Fruit fly (Drosophila melanogaster) whole organism, prepupa: ENCODE results near the gene Ucp4A.

Experiments
- Blimp-1 ChIP-seq: fragments of 200-800 bp; sonication (Bioruptor generic); optimal IDR thresholded peaks from 3 replicates; lab custom pipeline; 2017; ENCODE audit warnings: missing biosample characterization, missing genetic modification characterization, mild to moderate bottlenecking, moderate library complexity, missing genetic modification reagents
- CG10631 ChIP-seq: fragments of 200-800 bp; sonication (Bioruptor generic); optimal IDR thresholded peaks from 2 replicates; lab custom pipeline; 2016; ENCODE audit warnings: missing biosample characterization, missing genetic modification characterization
- CG11294 ChIP-seq: fragments of 200-800 bp; sonication (Bioruptor generic); IDR thresholded peaks from 2 replicates; pipeline ENCODE4 v1.3.6; 2022; ENCODE audit warnings: missing biosample characterization, missing genetic modification characterization
- CG11762 ChIP-seq: fragments of 200-800 bp; sonication (Bioruptor generic); optimal IDR thresholded peaks from 3 replicates; lab custom pipeline; 2016; ENCODE audit warnings: missing biosample characterization, missing genetic modification characterization; ENCODE audit not compliant: insufficient read depth
- CG11902 ChIP-seq: fragments of 200-800 bp; sonication (Bioruptor generic); optimal IDR thresholded peaks from 3 replicates; lab custom pipeline; 2016; ENCODE audit warnings: missing biosample characterization, missing genetic modification characterization
- CG15336 ChIP-seq: fragments of 200-800 bp; sonication (Bioruptor generic); IDR thresholded peaks from 2 replicates; pipeline ENCODE4 v1.3.6; 2022; ENCODE audit warnings: missing biosample characterization, missing genetic modification characterization
- CG31627 ChIP-seq: fragments of 200-800 bp; sonication (Bioruptor generic); optimal IDR thresholded peaks from 3 replicates; lab custom pipeline; 2016; ENCODE audit warnings: missing biosample characterization, missing genetic modification characterization
- CG3919 ChIP-seq: fragments of 200-800 bp; sonication (Bioruptor generic); optimal IDR thresholded peaks from 3 replicates; lab custom pipeline; 2016; ENCODE audit warnings: missing biosample characterization, missing genetic modification characterization
- CG6163 ChIP-seq: fragments of 200-800 bp; sonication (Bioruptor generic); IDR thresholded peaks from 3 replicates; pipeline ENCODE4 v1.3.6; 2022; ENCODE audit warnings: missing biosample characterization, missing genetic modification characterization
- CG6276 ChIP-seq: fragments of 200-800 bp; sonication (Bioruptor generic); optimal IDR thresholded peaks from 2 replicates; lab custom pipeline; 2017; ENCODE audit warnings: missing biosample characterization, mild to moderate bottlenecking, missing genetic modification characterization
- CG6792 ChIP-seq: fragments of 200-800 bp; sonication (Bioruptor generic); optimal IDR thresholded peaks from 3 replicates; lab custom pipeline; 2016; ENCODE audit warnings: missing biosample characterization, missing genetic modification characterization
- CG6808 ChIP-seq: fragments of 200-800 bp; sonication (Bioruptor generic); optimal IDR thresholded peaks from 3 replicates; lab custom pipeline; 2017; ENCODE audit warnings: missing biosample characterization, missing genetic modification characterization, mild to moderate bottlenecking, moderate library complexity, missing genetic modification reagents
- CG8319 ChIP-seq: fragments of 200-800 bp; sonication (Bioruptor generic); optimal IDR thresholded peaks from 3 replicates; lab custom pipeline; 2016; ENCODE audit warnings: missing biosample characterization, missing genetic modification characterization
- CG8632 ChIP-seq: fragments of 200-800 bp; sonication (Bioruptor generic); optimal IDR thresholded peaks from 3 replicates; lab custom pipeline; 2016; ENCODE audit warnings: missing biosample characterization, missing genetic modification characterization
- Eip75B ChIP-seq: fragments of 200-800 bp; sonication (Bioruptor generic); optimal IDR thresholded peaks from 3 replicates; lab custom pipeline; 2016; ENCODE audit warnings: missing biosample characterization, missing genetic modification characterization
- Eip78C ChIP-seq: fragments of 200-800 bp; sonication (Bioruptor generic); peaks from one replicate; lab custom pipeline; 2016; ENCODE audit warnings: missing biosample characterization, missing genetic modification characterization
- Eip93F ChIP-seq: fragments of 200-800 bp; sonication (Bioruptor generic); optimal IDR thresholded peaks from 2 replicates; lab custom pipeline; 2016; ENCODE audit warnings: missing biosample characterization, mild to moderate bottlenecking, missing genetic modification characterization
- Ets21C ChIP-seq: fragments of 200-800 bp; sonication (Bioruptor generic); optimal IDR thresholded peaks from 3 replicates; lab custom pipeline; 2016; ENCODE audit warnings: missing biosample characterization, missing genetic modification characterization
- Gug ChIP-seq: fragments of 200-800 bp; sonication (Bioruptor generic); IDR thresholded peaks from 2 replicates; pipeline ENCODE4 v1.3.6; 2022; ENCODE audit warnings: missing biosample characterization, missing genetic modification characterization
- Hr38 ChIP-seq: sonication (Bioruptor generic); optimal IDR thresholded peaks from 2 replicates; lab custom pipeline; 2016; ENCODE audit warnings: missing biosample characterization, missing genetic modification characterization
- Hr39 ChIP-seq: fragments of 200-800 bp; sonication (Bioruptor generic); optimal IDR thresholded peaks from 2 replicates; lab custom pipeline; 2016; ENCODE audit warnings: missing biosample characterization, missing genetic modification characterization
- Met ChIP-seq: fragments of 200-800 bp; sonication (Bioruptor generic); optimal IDR thresholded peaks from 3 replicates; lab custom pipeline; 2016; ENCODE audit warnings: missing biosample characterization, missing genetic modification characterization
- OdsH ChIP-seq: fragments of 200-800 bp; sonication (Bioruptor generic); optimal IDR thresholded peaks from 3 replicates; lab custom pipeline; 2016; ENCODE audit warnings: missing biosample characterization, missing genetic modification characterization
- Smox ChIP-seq: fragments of 200-800 bp; sonication (Bioruptor generic); optimal IDR thresholded peaks from 3 replicates; lab custom pipeline; 2016; ENCODE audit warnings: missing biosample characterization, missing genetic modification characterization
- Sox102F ChIP-seq: fragments of 200-800 bp; sonication (Bioruptor generic); optimal IDR thresholded peaks from 2 replicates; lab custom pipeline; 2016; ENCODE audit warnings: missing biosample characterization, mild to moderate bottlenecking, missing genetic modification characterization
- Sox14 ChIP-seq: fragments of 200-800 bp; sonication (Bioruptor generic); optimal IDR thresholded peaks from 3 replicates; lab custom pipeline; 2016; ENCODE audit warnings: missing biosample characterization, missing genetic modification characterization
- dsx ChIP-seq: fragments of 200-800 bp; optimal IDR thresholded peaks from 3 replicates; lab custom pipeline; 2019; ENCODE audit warnings: missing biosample characterization, mild to moderate bottlenecking, missing genetic modification characterization, moderate library complexity; ENCODE audit not compliant: poor library complexity, severe bottlenecking
- eg ChIP-seq: fragments of 200-800 bp; sonication (Bioruptor generic); IDR thresholded peaks from 3 replicates; pipeline ENCODE4 v1.3.6; 2022; ENCODE audit warnings: missing biosample characterization, missing genetic modification characterization
- esn ChIP-seq: fragments of 200-800 bp; sonication (Bioruptor generic); optimal IDR thresholded peaks from 2 replicates; lab custom pipeline; 2016; ENCODE audit warnings: missing biosample characterization, mild to moderate bottlenecking, missing genetic modification characterization, moderate library complexity
- fd85E ChIP-seq: fragments of 200-800 bp; sonication (Bioruptor generic); optimal IDR thresholded peaks from 3 replicates; lab custom pipeline; 2016; ENCODE audit warnings: missing biosample characterization, missing genetic modification characterization
- fkh ChIP-seq: fragments of 200-800 bp; sonication (Bioruptor generic); optimal IDR thresholded peaks from 3 replicates; lab custom pipeline; 2017; ENCODE audit warnings: missing biosample characterization, mild to moderate bottlenecking, missing genetic modification characterization, moderate library complexity
- net ChIP-seq: fragments of 200-800 bp; sonication (Bioruptor generic); optimal IDR thresholded peaks from 3 replicates; lab custom pipeline; 2016; ENCODE audit warnings: missing biosample characterization, missing genetic modification characterization
- salr ChIP-seq, 2 experiments: fragments of 200-800 bp; sonication (Bioruptor generic); optimal IDR thresholded peaks; 3 replicates each; lab custom pipeline; 2016 to 2018; ENCODE audit warnings: missing biosample characterization in 2 of 2, missing genetic modification characterization in 2 of 2, mild to moderate bottlenecking in 1 of 2
- ss ChIP-seq, 2 experiments: fragments of 200-800 bp; sonication (Bioruptor generic); optimal IDR thresholded peaks; 2 replicates in 1 of 2; 3 replicates in 1 of 2; lab custom pipeline; 2017 to 2018; ENCODE audit warnings: mild to moderate bottlenecking in 2 of 2, missing biosample characterization in 2 of 2, missing genetic modification characterization in 2 of 2, moderate library complexity in 1 of 2
- svp ChIP-seq: fragments of 200-800 bp; sonication (Bioruptor generic); peaks from one replicate; lab custom pipeline; 2016; ENCODE audit warnings: missing biosample characterization, missing genetic modification characterization
- topi ChIP-seq: fragments of 200-800 bp; sonication (Bioruptor generic); optimal IDR thresholded peaks from 3 replicates; lab custom pipeline; 2016; ENCODE audit warnings: missing biosample characterization, missing genetic modification characterization

Ucp4A gene

dm6 chrX:17875014-17875589 is 30.4 kb downstream of the Ucp4A start (continued):
- TF ChIP-seq Smox (GFP tag; lab: Kevin White, UChicago) (peak; percentile 15), fd85E (GFP tag; lab: Kevin White, UChicago) (no peak), OdsH (GFP tag; lab: Kevin White, UChicago) (peak; percentile 43), net (GFP tag; lab: Kevin White, UChicago) (peak; percentile 28), topi (GFP tag; lab: Kevin White, UChicago) (peak; percentile 74), CG6792 (GFP tag; lab: Kevin White, UChicago) (peak; percentile 46), CG6163 (GFP tag; lab: Robert Waterston, UW) (peak; percentile 46; the same call in 2 of the 3 replicates), CG8632 (GFP tag; lab: Kevin White, UChicago) (peak; percentile 1), Met (peak; percentile 67), ss (GFP tag; optimal IDR thresholded peaks at IDR 0.05; lab: Kevin White, UChicago) (peak; percentile 43 to 63), Hr39 (GFP tag; lab: Kevin White, UChicago) (peak; percentile 66), Ets21C (GFP tag; lab: Kevin White, UChicago) (peak; percentile 41), CG11762 (GFP tag; lab: Kevin White, UChicago) (peak; percentile 6), CG10631 (peak; percentile 31), esn (GFP tag; lab: Kevin White, UChicago) (peak; percentile 59), dsx (GFP tag; lab: Kevin White, UChicago) (peak; percentile 47)

DNA sequence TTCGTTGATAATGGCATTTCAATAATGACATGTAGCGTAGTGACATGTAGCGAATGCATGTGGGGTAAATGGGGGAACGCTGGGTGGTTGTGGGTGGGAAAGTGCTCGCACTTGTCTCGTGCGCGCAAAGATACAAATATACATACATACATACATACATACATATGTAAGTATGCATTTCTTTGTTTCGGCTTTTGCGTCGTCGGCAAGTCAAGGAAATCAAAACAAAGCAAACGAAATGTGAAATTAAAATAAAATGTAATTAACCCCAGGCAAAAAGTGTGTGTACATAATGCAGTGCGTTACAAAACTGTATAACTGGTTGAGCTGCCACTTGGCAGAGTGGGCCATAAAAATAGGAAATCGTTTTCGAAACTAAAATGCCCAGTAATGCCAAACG is 30.9 kb downstream of the Ucp4A start:
- no peak for TF ChIP-seq CG15336 (GFP tag; lab: Robert Waterston, UW)
- TF ChIP-seq Eip78C (GFP tag; lab: Kevin White, UChicago), result peak; percentile 41
- TF ChIP-seq CG6276 (GFP tag; lab: Kevin White, UChicago), result no peak
- no peak for TF ChIP-seq CG8319 (GFP tag; lab: Kevin White, UChicago)
- peak; percentile 64 for TF ChIP-seq Eip93F (GFP tag; lab: Kevin White, UChicago)
- peak; percentile 15 for TF ChIP-seq Sox14 (GFP tag; lab: Kevin White, UChicago)
- no peak for TF ChIP-seq CG11762 (GFP tag; lab: Kevin White, UChicago)
- peak; percentile 33 for TF ChIP-seq Smox (GFP tag; lab: Kevin White, UChicago)
- TF ChIP-seq CG3919 (GFP tag; lab: Kevin White, UChicago), result no peak
- TF ChIP-seq svp, result peak; percentile 58
- TF ChIP-seq esn (GFP tag; lab: Kevin White, UChicago), result no peak
- TF ChIP-seq CG11294 (GFP tag; lab: Robert Waterston, UW), result no peak
- TF ChIP-seq Gug (GFP tag; lab: Robert Waterston, UW), result no peak
- TF ChIP-seq OdsH (GFP tag; lab: Kevin White, UChicago), result no peak
- peak; percentile 32 for TF ChIP-seq Met
- no peak for TF ChIP-seq salr (GFP tag; optimal IDR thresholded peaks at IDR 0.05; lab: Kevin White, UChicago)
- TF ChIP-seq, all 60 proteins: peak for 6

DNA sequence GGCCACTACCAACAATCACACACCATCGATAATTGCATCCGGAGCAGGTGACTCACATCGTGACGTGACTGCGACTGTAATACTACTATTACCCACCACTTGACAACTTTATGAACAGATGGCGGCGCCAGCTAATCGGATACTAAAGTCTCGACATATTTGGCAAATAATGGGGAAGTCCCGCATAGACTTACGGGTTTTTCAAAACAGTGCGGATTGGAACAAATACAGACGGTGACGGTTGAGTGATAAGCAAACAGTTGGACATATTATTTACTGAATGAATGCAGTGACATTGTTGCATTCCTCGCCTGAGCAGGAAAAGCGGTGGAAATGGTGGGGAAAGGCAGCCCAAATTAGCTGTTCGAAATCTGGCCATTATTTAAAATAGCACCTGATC is 31.8 kb downstream of the Ucp4A start:
- no peak for TF ChIP-seq OdsH (GFP tag; lab: Kevin White, UChicago)
- TF ChIP-seq Gug (GFP tag; lab: Robert Waterston, UW), result no peak
- TF ChIP-seq dsx (GFP tag; lab: Kevin White, UChicago), result peak; percentile 73
- no peak for TF ChIP-seq Eip75B (GFP tag; lab: Kevin White, UChicago)
- TF ChIP-seq Sox102F (GFP tag; lab: Kevin White, UChicago), result no peak
- no peak for TF ChIP-seq eg (GFP tag; lab: Robert Waterston, UW)
- no peak for TF ChIP-seq fd85E (GFP tag; lab: Kevin White, UChicago)
- TF ChIP-seq ss (GFP tag; optimal IDR thresholded peaks at IDR 0.05; lab: Kevin White, UChicago), result peak in 1 of 2 experiments; percentile 4
- peak; percentile 30 for TF ChIP-seq svp
- TF ChIP-seq fkh (GFP tag; lab: Kevin White, UChicago), result peak; percentile 15
- TF ChIP-seq Eip78C (GFP tag; lab: Kevin White, UChicago), result peak; percentile 7
- TF ChIP-seq CG6276 (GFP tag; lab: Kevin White, UChicago), result no peak
- no peak for TF ChIP-seq CG11902
- TF ChIP-seq CG6808, result no peak
- no peak for TF ChIP-seq Hr38 (GFP tag; lab: Kevin White, UChicago)
- TF ChIP-seq CG31627, result no peak
- TF ChIP-seq Blimp-1 (GFP tag; lab: Kevin White, UChicago), result no peak
